Worm (Caenorhabditis elegans) whole organism, L2 larva: ENCODE data around the gene F07F6.8.

ENCODE experiments used
- aly-2 ChIP-seq: fragments of 150-350 bp; optimal IDR thresholded peaks from 2 replicates; lab custom pipeline; 2014; ENCODE audit warnings: missing biosample characterization, missing genetic modification characterization
- nhr-23 ChIP-seq: fragments of 150-350 bp; optimal IDR thresholded peaks from 2 replicates; lab custom pipeline; 2014; ENCODE audit warnings: missing biosample characterization, missing genetic modification reagents, missing genetic modification characterization

ce11 chrII:5473946-5474423 is 48.5 kb upstream of the F07F6.8 start, which contains the start of gene mrps-16:
- TF ChIP-seq aly-2 (tag; lab: Kevin White, UChicago) (no peak), nhr-23 (tag; lab: Kevin White, UChicago) (no peak)
